Worm (Caenorhabditis elegans) whole organism, late embryonic: Measurements from ENCODE around the gene C05D9.3.

Experiments
- C38D4.7 ChIP-seq: fragments of 200-800 bp; sonication (Bioruptor generic); optimal IDR thresholded peaks from 2 replicates; lab custom pipeline; 2018; ENCODE audit warnings: mild to moderate bottlenecking, missing genetic modification characterization, moderate library complexity, missing compliant biosample characterization
- fkh-10 ChIP-seq: fragments of 150-350 bp; optimal IDR thresholded peaks from 2 replicates; lab custom pipeline; 2014; ENCODE audit warnings: missing biosample characterization, missing genetic modification reagents, missing genetic modification characterization
- mec-3 ChIP-seq: sonication (generic microtip); optimal IDR thresholded peaks from 2 replicates; lab custom pipeline; 2016; ENCODE audit warnings: borderline replicate concordance, missing genetic modification characterization, missing compliant biosample characterization
- pha-4 ChIP-seq: fragments of 150-350 bp; optimal IDR thresholded peaks from 2 replicates; lab custom pipeline; 2018; ENCODE audit warnings: missing biosample characterization, missing genetic modification reagents, missing genetic modification characterization
- pqm-1 ChIP-seq: sonication (generic microtip); optimal IDR thresholded peaks from 2 replicates; lab custom pipeline; 2016; ENCODE audit warnings: missing genetic modification characterization, missing compliant biosample characterization
- unc-86 ChIP-seq: sonication (generic microtip); optimal IDR thresholded peaks from 2 replicates; lab custom pipeline; 2016; ENCODE audit warnings: missing genetic modification characterization, missing compliant biosample characterization

DNA sequence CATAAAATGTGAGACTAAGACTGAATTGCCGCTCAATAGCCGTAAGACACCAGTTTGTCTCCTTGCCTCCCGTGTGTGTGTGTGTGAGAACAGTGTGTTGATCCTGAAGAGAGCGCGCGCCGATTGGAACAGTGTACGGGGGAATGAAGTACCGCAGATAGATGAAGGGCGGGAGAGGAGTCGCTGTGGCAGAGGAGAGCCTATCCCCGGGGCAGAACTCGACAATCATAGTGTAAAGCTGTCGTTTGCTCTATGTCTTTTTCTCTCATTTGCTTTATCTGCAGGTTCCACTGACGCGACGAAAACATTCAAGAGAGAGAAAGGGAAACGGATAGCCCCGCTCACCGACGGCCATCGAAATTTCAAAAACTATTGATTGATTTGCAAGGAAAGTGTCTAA is 29.8 kb upstream of the C05D9.3 start:
- TF ChIP-seq pha-4 (tag; lab: Kevin White, UChicago) (no peak), fkh-10 (GFP tag; lab: Kevin White, UChicago) (no peak), pqm-1 (tag; lab: Kevin White, UChicago) (no peak), C38D4.7 (GFP tag; lab: Kevin White, UChicago) (no peak), mec-3 (no peak), unc-86 (tag; lab: Kevin White, UChicago) (no peak)
